Fruit fly (Drosophila melanogaster): ENCODE data around the gene CG8006.

Gene CG8006

dm6 chr3L:8211590-8211989, at the start of gene CG8006:
Gene CG8006 (plus strand): TSS chr3L:8211890.
- TF ChIP-seq Jra (GFP tag; optimal IDR thresholded peaks at IDR 0.05), result no peak
- TF ChIP-seq N (GFP tag; optimal IDR thresholded peaks at IDR 0.05), result no peak
- no peak for TF ChIP-seq dmrt93B (GFP tag; optimal IDR thresholded peaks at IDR 0.05)
- no peak for TF ChIP-seq Hnf4 (GFP tag; optimal IDR thresholded peaks at IDR 0.05)
- TF ChIP-seq HLH106 (tag; optimal IDR thresholded peaks at IDR 0.05), result no peak
- TF ChIP-seq psq (GFP tag; optimal IDR thresholded peaks at IDR 0.05), result no peak
- TF ChIP-seq Sp1 (GFP tag; optimal IDR thresholded peaks at IDR 0.05), result no peak
- no peak for TF ChIP-seq pan (optimal IDR thresholded peaks at IDR 0.05)
- TF ChIP-seq lola (GFP tag; optimal IDR thresholded peaks at IDR 0.05), result no peak

- no peak for TF ChIP-seq rgr (GFP tag; optimal IDR thresholded peaks at IDR 0.05)
- no peak for TF ChIP-seq Rel (GFP tag; optimal IDR thresholded peaks at IDR 0.05)
- TF ChIP-seq Rel (tag; optimal IDR thresholded peaks at IDR 0.05), result peak; percentile 3
Observed at dm6 chr3L:8165436-8165835, 46.3 kb upstream of the CG8006 start, which contains the start of gene CG13675. Gene CG13675 (minus strand): TSS chr3L:8165518.

dm6 chr3L:8175818-8176217, 35.9 kb upstream of the CG8006 start, which contains the start of gene RecQ4:
Gene RecQ4 (minus strand): TSS chr3L:8175978.
- TF ChIP-seq dmrt93B (GFP tag; optimal IDR thresholded peaks at IDR 0.05), result no peak
- peak in 1 of 2 experiments; percentile 4 for TF ChIP-seq dl (GFP tag; optimal IDR thresholded peaks at IDR 0.05; ENCODE audit: insufficient read depth in 1 of 2, partially characterized antibody in 2 of 2)
- TF ChIP-seq jim (GFP tag; optimal IDR thresholded peaks at IDR 0.05), result no peak
- peak in 1 of 2 experiments; percentile 13 for TF ChIP-seq foxo (GFP tag; optimal IDR thresholded peaks at IDR 0.05)
- TF ChIP-seq woc (GFP tag; optimal IDR thresholded peaks at IDR 0.05), result peak; percentile 9
- TF ChIP-seq ey (GFP tag; optimal IDR thresholded peaks at IDR 0.05), result peak; percentile 9
- TF ChIP-seq fru (GFP tag; optimal IDR thresholded peaks at IDR 0.05), result no peak
- peak; percentile 14 for TF ChIP-seq rgr (GFP tag; optimal IDR thresholded peaks at IDR 0.05)

- no peak for TF ChIP-seq dsf (GFP tag; optimal IDR thresholded peaks at IDR 0.05; ENCODE audit: borderline replicate concordance)
- peak; percentile 44 for TF ChIP-seq rgr (GFP tag; optimal IDR thresholded peaks at IDR 0.05)
- TF ChIP-seq OdsH (GFP tag; optimal IDR thresholded peaks at IDR 0.05), result peak; percentile 49
- peak in 1 of 2 experiments; percentile 58 for TF ChIP-seq foxo (GFP tag; optimal IDR thresholded peaks at IDR 0.05)
- no peak for TF ChIP-seq CG32264 (GFP tag; optimal IDR thresholded peaks at IDR 0.05)
- TF ChIP-seq psq (GFP tag; optimal IDR thresholded peaks at IDR 0.05), result peak; percentile 30
- peak; percentile 1 for TF ChIP-seq h (GFP tag; optimal IDR thresholded peaks at IDR 0.05)
- peak; percentile 52 for TF ChIP-seq woc (GFP tag; optimal IDR thresholded peaks at IDR 0.05)
- peak; percentile 44 for TF ChIP-seq Hr83 (GFP tag; optimal IDR thresholded peaks at IDR 0.05; ENCODE audit: poor library complexity, severe bottlenecking)
- no peak for TF ChIP-seq tai (GFP tag; optimal IDR thresholded peaks at IDR 0.05)
- no peak for TF ChIP-seq Vsx2 (GFP tag; optimal IDR thresholded peaks at IDR 0.05; ENCODE audit: partially characterized antibody)
- peak; percentile 24 for TF ChIP-seq ey (GFP tag; optimal IDR thresholded peaks at IDR 0.05)
Observed at dm6 chr3L:8177795-8178564, 33.7 kb upstream of the CG8006 start, which contains the start of gene Nmt. Gene Nmt (minus strand): TSS chr3L:8178429.

dm6 chr3L:8180464-8181137, 31.1 kb upstream of the CG8006 start, which contains the start of the genes mthl7 and Uxs:
Gene mthl7 (minus strand): TSS chr3L:8180514.
Gene Uxs (plus strand): TSS chr3L:8180923.
- TF ChIP-seq Sp1 (GFP tag; optimal IDR thresholded peaks at IDR 0.05), result no peak
- TF ChIP-seq HLH106 (tag; optimal IDR thresholded peaks at IDR 0.05), result no peak
- no peak for TF ChIP-seq br (GFP tag; optimal IDR thresholded peaks at IDR 0.05)
- TF ChIP-seq lola (GFP tag; optimal IDR thresholded peaks at IDR 0.05), result no peak
- no peak for TF ChIP-seq OdsH (GFP tag; optimal IDR thresholded peaks at IDR 0.05)
- TF ChIP-seq Hr83 (GFP tag; optimal IDR thresholded peaks at IDR 0.05; ENCODE audit: poor library complexity, severe bottlenecking), result no peak
